Worm (Caenorhabditis elegans) whole organism, L4/young adult: ENCODE results near the gene ccz-1.

Experiments
- W03F9.2 ChIP-seq: fragments of 150-350 bp; optimal IDR thresholded peaks from 2 replicates; lab custom pipeline; 2014; ENCODE audit warnings: missing biosample characterization, missing genetic modification characterization
- dao-5 ChIP-seq: sonication (generic microtip); optimal IDR thresholded peaks from 2 replicates; lab custom pipeline; 2016; ENCODE audit warnings: missing genotype, missing genetic modification characterization, moderate library complexity, missing compliant biosample characterization
- him-1 ChIP-seq: sonication (generic microtip); optimal IDR thresholded peaks from 2 replicates; lab custom pipeline; 2016; ENCODE audit warnings: missing genotype, missing genetic modification reagents, missing genetic modification characterization, missing compliant biosample characterization

DNA sequence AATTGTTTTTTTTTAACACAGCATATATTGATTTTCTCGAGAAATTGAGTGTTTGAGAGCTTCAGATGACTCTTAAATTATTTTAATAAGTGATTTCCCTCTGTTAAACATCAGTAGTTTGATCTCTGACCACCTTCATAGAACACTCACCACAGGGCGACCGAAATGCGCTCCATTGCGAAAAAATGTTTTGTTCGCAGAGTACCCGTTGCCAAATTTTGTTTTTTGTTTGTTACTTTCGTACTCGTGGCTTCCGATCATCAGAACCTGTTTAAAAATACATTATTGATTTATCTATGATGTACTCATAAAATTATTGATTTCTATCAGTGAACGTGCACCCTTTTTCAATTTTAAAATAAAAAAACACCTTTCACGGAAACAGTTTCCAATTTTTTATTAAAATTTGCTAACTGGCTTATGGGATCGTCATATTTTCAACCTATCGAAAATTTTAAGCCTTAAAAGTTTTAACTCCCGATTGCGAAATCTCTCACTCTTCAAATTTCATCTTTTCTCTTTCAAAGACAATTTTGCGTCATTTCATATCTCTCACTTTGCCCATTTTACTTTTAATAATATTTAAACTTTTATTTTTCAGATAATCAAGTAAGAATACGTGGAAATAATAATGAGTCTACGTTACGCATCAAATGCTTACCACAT lies 17.9 kb upstream of the ccz-1 start, which contains the start of gene letm-1:
- TF ChIP-seq him-1 (tag; lab: Kevin White, UChicago) (no peak), dao-5 (no peak), W03F9.2 (tag; lab: Kevin White, UChicago) (no peak)
